Fruit fly (Drosophila melanogaster) whole organism, wandering third instar larva: ENCODE measurements around the gene sty.
A peak's percentile ranks its signal among the peaks of the same experiment; 100 is the strongest.

Experiments
- Abd-B ChIP-seq: fragments of >200 bp; optimal IDR thresholded peaks from 2 replicates; lab custom pipeline; 2017; ENCODE audit warnings: missing biosample characterization, missing genetic modification characterization
- CG32264 ChIP-seq: fragments of 200-800 bp; sonication (Bioruptor generic); optimal IDR thresholded peaks from 2 replicates; lab custom pipeline; 2016; ENCODE audit warnings: missing biosample characterization, missing genetic modification characterization
- CG9705 ChIP-seq: fragments of 200-800 bp; sonication (Bioruptor generic); optimal IDR thresholded peaks from 2 replicates; lab custom pipeline; 2018; ENCODE audit warnings: missing biosample characterization, mild to moderate bottlenecking, missing genetic modification characterization
- CrebA ChIP-seq: fragments of 200-800 bp; sonication (Bioruptor generic); optimal IDR thresholded peaks from 2 replicates; lab custom pipeline; 2016; ENCODE audit warnings: missing biosample characterization, mild to moderate bottlenecking, missing genetic modification characterization, borderline replicate concordance
- Dfd ChIP-seq: fragments of >200 bp; optimal IDR thresholded peaks from 2 replicates; lab custom pipeline; 2017; ENCODE audit warnings: missing biosample characterization, missing genetic modification characterization
- Dif ChIP-seq: fragments of 200-275, 200-300 bp; sonication (Bioruptor generic); optimal IDR thresholded peaks from 2 replicates; lab custom pipeline; 2018; ENCODE audit warnings: missing biosample characterization, missing genetic modification characterization; ENCODE audit not compliant: partially characterized antibody
- GATAd ChIP-seq: sonication (Bioruptor generic); optimal IDR thresholded peaks from 2 replicates; lab custom pipeline; 2016; ENCODE audit warnings: missing biosample characterization, missing genetic modification characterization
- Hnf4 ChIP-seq: fragments of 200-800 bp; sonication (Bioruptor generic); optimal IDR thresholded peaks from 2 replicates; lab custom pipeline; 2016; ENCODE audit warnings: missing biosample characterization, mild to moderate bottlenecking, missing genetic modification characterization
- Hr78 ChIP-seq: fragments of >200 bp; optimal IDR thresholded peaks from 2 replicates; lab custom pipeline; 2017; ENCODE audit warnings: missing biosample characterization, missing genetic modification characterization
- Hr83 ChIP-seq: fragments of 200-300 bp; sonication (Bioruptor generic); optimal IDR thresholded peaks from 2 replicates; lab custom pipeline; 2016; ENCODE audit warnings: missing biosample characterization, mild to moderate bottlenecking, missing genetic modification characterization, moderate library complexity; ENCODE audit not compliant: poor library complexity, severe bottlenecking
- Mio ChIP-seq: sonication (Bioruptor generic); optimal IDR thresholded peaks from 2 replicates; lab custom pipeline; 2016; ENCODE audit warnings: missing biosample characterization, missing genetic modification characterization
- Myc ChIP-seq: fragments of >200 bp; optimal IDR thresholded peaks from 2 replicates; lab custom pipeline; 2017
- N ChIP-seq: fragments of >200 bp; optimal IDR thresholded peaks from 2 replicates; lab custom pipeline; 2018; ENCODE audit warnings: missing biosample characterization, missing external identifiers, missing genetic modification characterization
- OdsH ChIP-seq: fragments of 200-800 bp; sonication (Bioruptor generic); optimal IDR thresholded peaks from 2 replicates; lab custom pipeline; 2016; ENCODE audit warnings: missing biosample characterization, mild to moderate bottlenecking, missing genetic modification characterization
- Rel ChIP-seq, 2 experiments: fragments of 200-800 bp; sonication (Bioruptor generic) in 1 of 2; optimal IDR thresholded peaks; 2 replicates in 1 of 2; 3 replicates in 1 of 2; lab custom pipeline; 2016 to 2019; ENCODE audit warnings: mild to moderate bottlenecking in 2 of 2, missing biosample characterization in 2 of 2, missing genetic modification characterization in 2 of 2, moderate library complexity in 1 of 2
- Sp1 ChIP-seq: fragments of 200-800 bp; sonication (Bioruptor generic); optimal IDR thresholded peaks from 3 replicates; lab custom pipeline; 2019; ENCODE audit warnings: missing biosample characterization, mild to moderate bottlenecking, missing genetic modification characterization, moderate library complexity
- br ChIP-seq: fragments of 200-800 bp; sonication (Bioruptor generic); optimal IDR thresholded peaks from 2 replicates; lab custom pipeline; 2016; ENCODE audit warnings: missing biosample characterization, missing genetic modification characterization
- brk ChIP-seq: fragments of 200-800 bp; sonication (Bioruptor generic); optimal IDR thresholded peaks from 2 replicates; lab custom pipeline; 2016; ENCODE audit warnings: missing biosample characterization, mild to moderate bottlenecking, missing genetic modification characterization
- dl ChIP-seq, 2 experiments: fragments of 175-275, 200-275 bp in 1 of 2; fragments of 200-275 bp in 1 of 2; sonication (Bioruptor generic); optimal IDR thresholded peaks; lab custom pipeline; 2018; ENCODE audit warnings: mild to moderate bottlenecking in 2 of 2, missing biosample characterization in 2 of 2, missing genetic modification characterization in 2 of 2, moderate library complexity in 2 of 2; ENCODE audit not compliant: partially characterized antibody in 2 of 2, insufficient read depth in 1 of 2
- dsf ChIP-seq: sonication (Bioruptor generic); optimal IDR thresholded peaks from 2 replicates; lab custom pipeline; 2016; ENCODE audit warnings: missing biosample characterization, missing genetic modification characterization, borderline replicate concordance
- ey ChIP-seq: fragments of 200-800 bp; sonication (Bioruptor generic); optimal IDR thresholded peaks from 2 replicates; lab custom pipeline; 2016; ENCODE audit warnings: missing biosample characterization, missing genetic modification characterization
- foxo ChIP-seq, 2 experiments: fragments of 200-800 bp; sonication (Bioruptor generic); optimal IDR thresholded peaks; 2 replicates in 1 of 2; 3 replicates in 1 of 2; lab custom pipeline; 2016 to 2017; ENCODE audit warnings: missing biosample characterization in 2 of 2, missing genetic modification characterization in 2 of 2
- h ChIP-seq: fragments of 200-800 bp; sonication (Bioruptor generic); optimal IDR thresholded peaks from 3 replicates; lab custom pipeline; 2016; ENCODE audit warnings: missing biosample characterization, mild to moderate bottlenecking, missing genetic modification characterization
- jim ChIP-seq: fragments of 175-275, 200-325 bp; sonication (Bioruptor generic); optimal IDR thresholded peaks from 2 replicates; lab custom pipeline; 2016; ENCODE audit warnings: missing biosample characterization, mild to moderate bottlenecking, missing genetic modification characterization
- lola ChIP-seq: fragments of >200 bp; optimal IDR thresholded peaks from 2 replicates; lab custom pipeline; 2017; ENCODE audit warnings: missing biosample characterization, missing genetic modification characterization
- pan ChIP-seq: fragments of >200 bp; optimal IDR thresholded peaks from 2 replicates; lab custom pipeline; 2017
- psq ChIP-seq: fragments of 200-800 bp; sonication (Bioruptor generic); optimal IDR thresholded peaks from 3 replicates; lab custom pipeline; 2017; ENCODE audit warnings: missing biosample characterization, mild to moderate bottlenecking, missing genetic modification characterization, moderate library complexity
- rgr ChIP-seq: fragments of 200-800 bp; sonication (Bioruptor generic); optimal IDR thresholded peaks from 3 replicates; lab custom pipeline; 2016; ENCODE audit warnings: missing biosample characterization, mild to moderate bottlenecking, missing genetic modification characterization
- sage ChIP-seq: fragments of 200-800 bp; sonication (Bioruptor generic); optimal IDR thresholded peaks from 2 replicates; lab custom pipeline; 2016; ENCODE audit warnings: missing biosample characterization, mild to moderate bottlenecking, missing genetic modification characterization
- tai ChIP-seq: sonication (Bioruptor generic); optimal IDR thresholded peaks from 2 replicates; lab custom pipeline; 2016; ENCODE audit warnings: missing biosample characterization, missing genetic modification characterization
- woc ChIP-seq: sonication (Bioruptor generic); optimal IDR thresholded peaks from 2 replicates; lab custom pipeline; 2016; ENCODE audit warnings: missing biosample characterization, mild to moderate bottlenecking, missing genetic modification characterization

The sty gene

DNA sequence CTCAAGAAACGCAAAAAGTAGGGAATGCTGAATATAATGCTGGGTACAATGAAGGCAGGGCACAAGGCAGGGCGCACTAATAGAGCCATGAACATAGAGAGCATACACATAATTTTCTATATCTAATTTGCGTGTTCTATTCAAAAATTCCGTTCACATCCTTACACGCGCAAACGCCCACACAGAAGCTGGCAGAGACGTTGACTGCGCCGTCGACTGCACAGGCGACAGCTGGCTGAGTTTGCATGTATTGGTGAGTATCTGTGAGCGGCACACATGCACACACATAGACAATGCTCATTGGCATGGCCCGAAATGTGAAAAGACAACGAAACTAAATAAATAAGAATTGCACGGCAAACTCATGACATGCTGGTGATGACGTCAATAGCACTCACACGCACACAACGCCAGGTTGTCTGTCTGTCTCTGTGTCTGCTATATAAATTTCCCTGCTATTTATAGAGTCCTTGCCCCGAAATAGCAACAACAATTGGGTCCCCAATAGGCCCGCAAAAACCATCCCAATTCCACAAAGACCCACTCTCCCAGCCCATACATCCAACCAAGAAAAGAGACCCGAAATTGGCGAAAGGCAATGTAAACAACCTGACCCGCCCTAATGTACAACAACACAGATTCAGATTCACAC is 13.6 kb downstream of the sty start:
- TF ChIP-seq Dfd (no peak), lola (no peak), Abd-B (GFP tag; lab: Kevin White, UChicago) (no peak), Mio (GFP tag; lab: Kevin White, UChicago) (no peak), Sp1 (GFP tag; lab: Kevin White, UChicago) (no peak), Hr83 (no peak), Dif (GFP tag; lab: Kevin White, UChicago) (no peak), dsf (GFP tag; lab: Kevin White, UChicago) (no peak), h (GFP tag; lab: Kevin White, UChicago) (no peak), OdsH (GFP tag; lab: Kevin White, UChicago) (no peak), Myc (lab: Kevin White, UChicago) (no peak), N (GFP tag; lab: Kevin White, UChicago) (no peak), brk (GFP tag; lab: Kevin White, UChicago) (no peak), rgr (GFP tag; lab: Kevin White, UChicago) (no peak), sage (GFP tag; lab: Kevin White, UChicago) (no peak), CG9705 (GFP tag; lab: Kevin White, UChicago) (no peak), foxo (GFP tag; optimal IDR thresholded peaks at IDR 0.05; lab: Kevin White, UChicago) (no peak)

DNA sequence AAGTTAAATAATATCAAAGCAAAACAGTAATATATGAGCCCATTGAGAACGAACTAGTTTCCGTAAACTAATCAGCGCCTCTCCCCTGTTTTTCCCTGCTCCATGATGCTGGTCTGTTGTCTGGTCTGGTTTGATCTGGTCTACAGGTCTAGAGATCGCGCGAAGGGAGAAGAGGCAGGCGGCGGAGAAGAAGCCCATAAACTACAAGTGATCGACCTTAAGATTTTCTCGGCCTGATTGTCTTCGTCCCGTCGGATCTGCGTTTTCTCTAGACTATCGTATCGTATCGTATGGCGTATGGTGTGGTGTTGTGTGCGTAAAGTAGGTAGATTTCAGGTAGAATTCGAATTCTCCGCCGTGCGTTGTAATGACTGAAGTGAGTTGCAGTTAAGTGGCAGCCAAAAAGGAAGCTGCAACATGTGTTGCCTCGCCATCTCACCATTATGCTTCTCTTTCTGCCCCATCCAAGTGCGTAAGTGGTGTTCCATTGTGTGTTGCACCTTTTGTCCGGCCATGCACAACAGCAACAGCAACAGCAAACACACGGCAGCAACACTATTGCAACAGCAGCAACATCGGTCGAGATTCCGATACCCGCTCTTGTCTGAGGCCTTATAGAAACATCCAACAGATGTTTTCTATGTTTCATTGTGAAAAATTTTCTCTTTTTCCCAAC is 15.0 kb downstream of the sty start:
- no peak for TF ChIP-seq jim (GFP tag; lab: Kevin White, UChicago)
- TF ChIP-seq sage (GFP tag; lab: Kevin White, UChicago) = no peak
- TF ChIP-seq OdsH (GFP tag; lab: Kevin White, UChicago) = no peak
- TF ChIP-seq pan (lab: Kevin White, UChicago) = no peak
- no peak for TF ChIP-seq Sp1 (GFP tag; lab: Kevin White, UChicago)
- no peak for TF ChIP-seq lola
- no peak for TF ChIP-seq foxo (GFP tag; optimal IDR thresholded peaks at IDR 0.05; lab: Kevin White, UChicago)
- no peak for TF ChIP-seq ey (GFP tag; lab: Kevin White, UChicago)
- TF ChIP-seq dl (GFP tag; optimal IDR thresholded peaks at IDR 0.05; lab: Kevin White, UChicago; ENCODE audit: insufficient read depth in 1 of 2, partially characterized antibody in 2 of 2) = no peak
- no peak for TF ChIP-seq Myc (lab: Kevin White, UChicago)
- TF ChIP-seq Hnf4 = no peak
- TF ChIP-seq, all 38 proteins: peak for 0

DNA sequence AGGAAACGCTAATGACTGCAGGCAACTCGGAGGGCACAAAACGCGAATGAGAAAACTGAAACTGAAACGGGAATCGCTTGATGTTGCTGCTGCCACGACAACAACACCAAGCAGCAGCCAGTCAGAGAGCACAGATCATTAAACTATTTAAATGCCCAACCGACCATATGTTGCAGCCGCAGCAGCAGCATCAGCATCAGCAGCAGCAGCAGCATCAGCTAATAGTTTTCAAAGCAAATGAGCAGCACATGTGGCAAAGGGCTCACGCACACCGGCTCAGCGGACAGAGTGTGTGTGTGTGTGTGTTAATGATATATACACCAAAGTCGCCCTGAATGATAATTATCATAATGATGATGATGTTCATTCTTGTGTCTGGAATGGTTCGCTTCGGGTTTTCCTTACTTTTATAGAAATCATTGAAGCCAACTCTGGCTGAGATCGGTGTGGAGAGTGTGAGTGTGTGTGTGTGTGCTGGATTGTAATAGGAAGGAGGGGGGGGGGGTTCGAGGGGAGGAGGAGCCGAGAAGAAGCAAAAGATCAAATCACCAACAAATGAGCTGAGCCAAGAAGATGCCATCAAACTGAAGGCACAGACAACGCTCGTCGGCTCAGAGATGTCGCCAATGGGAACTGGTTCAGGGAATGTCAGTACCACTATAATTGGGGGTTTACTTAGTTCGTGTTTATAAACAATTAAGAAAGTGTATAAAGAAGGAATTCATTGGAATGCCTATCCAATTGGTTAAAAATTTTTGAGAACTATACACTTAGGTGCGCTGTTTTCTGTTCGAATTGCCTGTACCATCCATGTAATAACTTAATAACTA is 15.7 kb downstream of the sty start:
- no peak for TF ChIP-seq jim (GFP tag; lab: Kevin White, UChicago)
- peak; percentile 80 for TF ChIP-seq Dfd
- TF ChIP-seq Rel (GFP tag; optimal IDR thresholded peaks at IDR 0.05; lab: Kevin White, UChicago) = no peak
- TF ChIP-seq Rel (tag; optimal IDR thresholded peaks at IDR 0.05; lab: Kevin White, UChicago) = no peak
- no peak for TF ChIP-seq rgr (GFP tag; lab: Kevin White, UChicago)
- no peak for TF ChIP-seq CG32264 (GFP tag; lab: Kevin White, UChicago)
- no peak for TF ChIP-seq dsf (GFP tag; lab: Kevin White, UChicago)
- TF ChIP-seq, all 38 proteins: peak for 1

DNA sequence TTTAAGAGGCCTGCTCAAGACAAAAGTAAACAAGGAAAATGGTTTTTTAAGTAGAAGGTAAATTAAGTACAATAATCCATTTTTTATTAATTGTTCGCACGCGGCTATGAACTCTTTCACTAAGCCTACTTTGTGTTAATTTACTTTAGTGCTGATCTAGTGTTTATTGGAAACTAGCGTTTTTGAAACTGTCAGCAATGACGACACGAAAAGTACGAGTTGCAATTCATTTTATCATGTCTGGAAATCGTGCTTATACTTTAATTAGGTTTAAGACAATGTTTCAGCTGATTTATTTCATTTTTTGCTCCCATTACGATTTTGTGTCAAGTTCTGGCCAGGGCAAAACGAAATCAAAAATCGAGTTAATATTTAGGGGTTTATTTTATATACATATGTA is 16.5 kb downstream of the sty start:
- TF ChIP-seq sage (GFP tag; lab: Kevin White, UChicago) (no peak), N (GFP tag; lab: Kevin White, UChicago) (no peak), Dif (GFP tag; lab: Kevin White, UChicago) (no peak), Abd-B (GFP tag; lab: Kevin White, UChicago) (no peak), Hr78 (GFP tag; lab: Kevin White, UChicago) (no peak), dsf (GFP tag; lab: Kevin White, UChicago) (no peak), tai (GFP tag; lab: Kevin White, UChicago) (no peak), CG32264 (GFP tag; lab: Kevin White, UChicago) (no peak), ey (GFP tag; lab: Kevin White, UChicago) (no peak), Hnf4 (no peak), GATAd (no peak), Rel (GFP tag; optimal IDR thresholded peaks at IDR 0.05; lab: Kevin White, UChicago) (no peak), Rel (tag; optimal IDR thresholded peaks at IDR 0.05; lab: Kevin White, UChicago) (no peak), br (no peak), psq (GFP tag; lab: Kevin White, UChicago) (no peak), woc (GFP tag; lab: Kevin White, UChicago) (no peak), CrebA (GFP tag; lab: Kevin White, UChicago) (no peak), foxo (GFP tag; optimal IDR thresholded peaks at IDR 0.05; lab: Kevin White, UChicago) (no peak), Dfd (no peak)
